Fruit fly (Drosophila melanogaster) whole organism, prepupa: ENCODE results near the gene CG12398.

Experiments used
- Blimp-1 ChIP-seq: fragments of 200-800 bp; sonication (Bioruptor generic); optimal IDR thresholded peaks from 3 replicates; lab custom pipeline; 2017; ENCODE audit warnings: missing biosample characterization, missing genetic modification characterization, mild to moderate bottlenecking, moderate library complexity, missing genetic modification reagents
- CG10631 ChIP-seq: fragments of 200-800 bp; sonication (Bioruptor generic); optimal IDR thresholded peaks from 2 replicates; lab custom pipeline; 2016; ENCODE audit warnings: missing biosample characterization, missing genetic modification characterization
- CG10669 ChIP-seq: fragments of 200-800 bp; sonication (Bioruptor generic); optimal IDR thresholded peaks from 3 replicates; lab custom pipeline; 2018; ENCODE audit warnings: missing biosample characterization, mild to moderate bottlenecking, missing genetic modification characterization, moderate library complexity
- CG11762 ChIP-seq: fragments of 200-800 bp; sonication (Bioruptor generic); optimal IDR thresholded peaks from 3 replicates; lab custom pipeline; 2016; ENCODE audit warnings: missing biosample characterization, missing genetic modification characterization; ENCODE audit not compliant: insufficient read depth
- CG11902 ChIP-seq: fragments of 200-800 bp; sonication (Bioruptor generic); optimal IDR thresholded peaks from 3 replicates; lab custom pipeline; 2016; ENCODE audit warnings: missing biosample characterization, missing genetic modification characterization
- CG15336 ChIP-seq: fragments of 200-800 bp; sonication (Bioruptor generic); IDR thresholded peaks from 2 replicates; pipeline ENCODE4 v1.3.6; 2022; ENCODE audit warnings: missing biosample characterization, missing genetic modification characterization
- CG1621 ChIP-seq: fragments of 200-800 bp; sonication (Bioruptor generic); optimal IDR thresholded peaks from 3 replicates; lab custom pipeline; 2018; ENCODE audit warnings: missing biosample characterization, mild to moderate bottlenecking, missing genetic modification characterization
- CG16779 ChIP-seq: fragments of 200-800 bp; sonication (Bioruptor generic); optimal IDR thresholded peaks from 3 replicates; lab custom pipeline; 2017; ENCODE audit warnings: missing biosample characterization, mild to moderate bottlenecking, missing genetic modification characterization
- CG31627 ChIP-seq: fragments of 200-800 bp; sonication (Bioruptor generic); optimal IDR thresholded peaks from 3 replicates; lab custom pipeline; 2016; ENCODE audit warnings: missing biosample characterization, missing genetic modification characterization
- CG32006 ChIP-seq: fragments of 200-800 bp; sonication (Bioruptor generic); optimal IDR thresholded peaks from 3 replicates; lab custom pipeline; 2017; ENCODE audit warnings: missing biosample characterization, mild to moderate bottlenecking, missing genetic modification characterization
- CG3919 ChIP-seq: fragments of 200-800 bp; sonication (Bioruptor generic); optimal IDR thresholded peaks from 3 replicates; lab custom pipeline; 2016; ENCODE audit warnings: missing biosample characterization, missing genetic modification characterization
- CG6276 ChIP-seq: fragments of 200-800 bp; sonication (Bioruptor generic); optimal IDR thresholded peaks from 2 replicates; lab custom pipeline; 2017; ENCODE audit warnings: missing biosample characterization, mild to moderate bottlenecking, missing genetic modification characterization
- CG6792 ChIP-seq: fragments of 200-800 bp; sonication (Bioruptor generic); optimal IDR thresholded peaks from 3 replicates; lab custom pipeline; 2016; ENCODE audit warnings: missing biosample characterization, missing genetic modification characterization
- CG6808 ChIP-seq: fragments of 200-800 bp; sonication (Bioruptor generic); optimal IDR thresholded peaks from 3 replicates; lab custom pipeline; 2017; ENCODE audit warnings: missing biosample characterization, missing genetic modification characterization, mild to moderate bottlenecking, moderate library complexity, missing genetic modification reagents
- CG7368 ChIP-seq: fragments of 200-800 bp; sonication (Bioruptor generic); optimal IDR thresholded peaks from 3 replicates; lab custom pipeline; 2016; ENCODE audit warnings: missing biosample characterization, missing genetic modification characterization
- CG8119 ChIP-seq: fragments of 200-800 bp; sonication (Bioruptor generic); IDR thresholded peaks from 3 replicates; pipeline ENCODE4 v1.3.6; 2022; ENCODE audit warnings: missing biosample characterization, missing genetic modification characterization
- CG9139 ChIP-seq: fragments of 200-800 bp; sonication (Bioruptor generic); optimal IDR thresholded peaks from 3 replicates; lab custom pipeline; 2017; ENCODE audit warnings: missing biosample characterization, mild to moderate bottlenecking, missing genetic modification characterization
- Eip75B ChIP-seq: fragments of 200-800 bp; sonication (Bioruptor generic); optimal IDR thresholded peaks from 3 replicates; lab custom pipeline; 2016; ENCODE audit warnings: missing biosample characterization, missing genetic modification characterization
- Eip78C ChIP-seq: fragments of 200-800 bp; sonication (Bioruptor generic); peaks from one replicate; lab custom pipeline; 2016; ENCODE audit warnings: missing biosample characterization, missing genetic modification characterization
- Ets96B ChIP-seq: fragments of 200-800 bp; optimal IDR thresholded peaks from 2 replicates; lab custom pipeline; 2019; ENCODE audit warnings: missing biosample characterization, mild to moderate bottlenecking, missing genetic modification characterization, moderate library complexity
- Gug ChIP-seq: fragments of 200-800 bp; sonication (Bioruptor generic); IDR thresholded peaks from 2 replicates; pipeline ENCODE4 v1.3.6; 2022; ENCODE audit warnings: missing biosample characterization, missing genetic modification characterization
- Hr38 ChIP-seq: sonication (Bioruptor generic); optimal IDR thresholded peaks from 2 replicates; lab custom pipeline; 2016; ENCODE audit warnings: missing biosample characterization, missing genetic modification characterization
- Hr39 ChIP-seq: fragments of 200-800 bp; sonication (Bioruptor generic); optimal IDR thresholded peaks from 2 replicates; lab custom pipeline; 2016; ENCODE audit warnings: missing biosample characterization, missing genetic modification characterization
- Hr4 ChIP-seq: fragments of 200-800 bp; sonication (Bioruptor generic); optimal IDR thresholded peaks from 3 replicates; lab custom pipeline; 2016; ENCODE audit warnings: missing biosample characterization, missing genetic modification characterization
- Lpt ChIP-seq: fragments of 200-800 bp; sonication (Bioruptor generic); optimal IDR thresholded peaks from 3 replicates; lab custom pipeline; 2016; ENCODE audit warnings: missing biosample characterization, missing genetic modification characterization
- Smox ChIP-seq: fragments of 200-800 bp; sonication (Bioruptor generic); optimal IDR thresholded peaks from 3 replicates; lab custom pipeline; 2016; ENCODE audit warnings: missing biosample characterization, missing genetic modification characterization
- Sox14 ChIP-seq: fragments of 200-800 bp; sonication (Bioruptor generic); optimal IDR thresholded peaks from 3 replicates; lab custom pipeline; 2016; ENCODE audit warnings: missing biosample characterization, missing genetic modification characterization
- achi ChIP-seq: fragments of 200-800 bp; sonication (Bioruptor generic); optimal IDR thresholded peaks from 3 replicates; lab custom pipeline; 2016; ENCODE audit warnings: missing biosample characterization, missing genetic modification characterization
- cyc ChIP-seq: fragments of 200-800 bp; sonication (Bioruptor generic); optimal IDR thresholded peaks from 3 replicates; lab custom pipeline; 2016; ENCODE audit warnings: missing biosample characterization, missing genetic modification characterization
- dac ChIP-seq: fragments of 200-800 bp; sonication (Bioruptor generic); optimal IDR thresholded peaks from 2 replicates; lab custom pipeline; 2017; ENCODE audit warnings: missing biosample characterization, mild to moderate bottlenecking, missing genetic modification characterization
- dsx ChIP-seq: fragments of 200-800 bp; optimal IDR thresholded peaks from 3 replicates; lab custom pipeline; 2019; ENCODE audit warnings: missing biosample characterization, mild to moderate bottlenecking, missing genetic modification characterization, moderate library complexity; ENCODE audit not compliant: poor library complexity, severe bottlenecking
- eg ChIP-seq: fragments of 200-800 bp; sonication (Bioruptor generic); IDR thresholded peaks from 3 replicates; pipeline ENCODE4 v1.3.6; 2022; ENCODE audit warnings: missing biosample characterization, missing genetic modification characterization
- esn ChIP-seq: fragments of 200-800 bp; sonication (Bioruptor generic); optimal IDR thresholded peaks from 2 replicates; lab custom pipeline; 2016; ENCODE audit warnings: missing biosample characterization, mild to moderate bottlenecking, missing genetic modification characterization, moderate library complexity
- fd59A ChIP-seq: fragments of 200-800 bp; sonication (Bioruptor generic); optimal IDR thresholded peaks from 2 replicates; lab custom pipeline; 2017; ENCODE audit warnings: missing biosample characterization, mild to moderate bottlenecking, missing genetic modification characterization, missing genetic modification reagents
- fd85E ChIP-seq: fragments of 200-800 bp; sonication (Bioruptor generic); optimal IDR thresholded peaks from 3 replicates; lab custom pipeline; 2016; ENCODE audit warnings: missing biosample characterization, missing genetic modification characterization
- fkh ChIP-seq: fragments of 200-800 bp; sonication (Bioruptor generic); optimal IDR thresholded peaks from 3 replicates; lab custom pipeline; 2017; ENCODE audit warnings: missing biosample characterization, mild to moderate bottlenecking, missing genetic modification characterization, moderate library complexity
- lz ChIP-seq: fragments of 200-800 bp; sonication (Bioruptor generic); optimal IDR thresholded peaks from 3 replicates; lab custom pipeline; 2016; ENCODE audit warnings: missing biosample characterization, missing genetic modification characterization
- net ChIP-seq: fragments of 200-800 bp; sonication (Bioruptor generic); optimal IDR thresholded peaks from 3 replicates; lab custom pipeline; 2016; ENCODE audit warnings: missing biosample characterization, missing genetic modification characterization
- pdm3 ChIP-seq: fragments of 200-800 bp; sonication (Bioruptor generic); optimal IDR thresholded peaks from 3 replicates; lab custom pipeline; 2016; ENCODE audit warnings: missing biosample characterization, missing genetic modification characterization
- ss ChIP-seq, 2 experiments: fragments of 200-800 bp; sonication (Bioruptor generic); optimal IDR thresholded peaks; 2 replicates in 1 of 2; 3 replicates in 1 of 2; lab custom pipeline; 2017 to 2018; ENCODE audit warnings: mild to moderate bottlenecking in 2 of 2, missing biosample characterization in 2 of 2, missing genetic modification characterization in 2 of 2, moderate library complexity in 1 of 2
- svp ChIP-seq: fragments of 200-800 bp; sonication (Bioruptor generic); peaks from one replicate; lab custom pipeline; 2016; ENCODE audit warnings: missing biosample characterization, missing genetic modification characterization
- vri ChIP-seq: fragments of 200-800 bp; sonication (Bioruptor generic); optimal IDR thresholded peaks from 3 replicates; lab custom pipeline; 2016; ENCODE audit warnings: missing biosample characterization, mild to moderate bottlenecking, missing genetic modification characterization

CG12398 gene

dm6 chrX:14922396-14923276 is 9.0 kb upstream of the CG12398 start (continued):
- TF ChIP-seq CG8119 (GFP tag; lab: Robert Waterston, UW) (peak; percentile 77), Hr38 (GFP tag; lab: Kevin White, UChicago) (no peak), CG15336 (GFP tag; lab: Robert Waterston, UW) (peak; percentile 60), Hr4 (GFP tag; lab: Kevin White, UChicago) (peak; percentile 42), CG6792 (GFP tag; lab: Kevin White, UChicago) (no peak), Blimp-1 (no peak), CG7368 (GFP tag; lab: Kevin White, UChicago) (no peak), Gug (GFP tag; lab: Robert Waterston, UW) (no peak), CG16779 (no peak), CG11902 (no peak), CG10669 (GFP tag; lab: Kevin White, UChicago) (peak; percentile 13), Ets96B (tag; lab: Kevin White, UChicago) (peak; percentile 42), ss (GFP tag; optimal IDR thresholded peaks at IDR 0.05; lab: Kevin White, UChicago) (peak in 1 of 2 experiments; percentile 28), CG1621 (tag; lab: Kevin White, UChicago) (no peak), eg (GFP tag; lab: Robert Waterston, UW) (peak; percentile 66), cyc (GFP tag; lab: Kevin White, UChicago) (no peak), fd59A (no peak), CG6276 (GFP tag; lab: Kevin White, UChicago) (peak; percentile 65), svp (peak; percentile 65), CG3919 (GFP tag; lab: Kevin White, UChicago) (peak; percentile 10), esn (GFP tag; lab: Kevin White, UChicago) (no peak), achi (GFP tag; lab: Kevin White, UChicago) (peak; percentile 38)
- TF ChIP-seq, all 60 proteins: peak for 31

dm6 chrX:14918750-14919247 is 5.2 kb upstream of the CG12398 start, which contains the start of gene Eo:
Eo (minus strand) TSS chrX:14918800.
- TF ChIP-seq vri = peak; percentile 52
- peak; percentile 20 for TF ChIP-seq Eip78C (GFP tag; lab: Kevin White, UChicago)
- no peak for TF ChIP-seq CG15336 (GFP tag; lab: Robert Waterston, UW)
- no peak for TF ChIP-seq CG1621 (tag; lab: Kevin White, UChicago)
- TF ChIP-seq fkh (GFP tag; lab: Kevin White, UChicago) = peak; percentile 57

dm6 chrX:14910464-14911349 is 2.9 kb downstream of the CG12398 start, which contains the start of gene CG14406:
CG14406 (minus strand) TSS chrX:14910845.
- TF ChIP-seq fd85E (no peak), Sox14 (GFP tag; lab: Kevin White, UChicago) (no peak), Hr38 (GFP tag; lab: Kevin White, UChicago) (no peak), lz (GFP tag; lab: Kevin White, UChicago) (no peak), esn (GFP tag; lab: Kevin White, UChicago) (peak; percentile 13), eg (GFP tag; lab: Robert Waterston, UW) (0 out of 3 replicates have a peak, but pooled peaks have one; percentile 35), CG15336 (GFP tag; lab: Robert Waterston, UW) (peak; percentile 69), pdm3 (GFP tag; lab: Kevin White, UChicago) (no peak), Gug (GFP tag; lab: Robert Waterston, UW) (0 out of 2 replicates have a peak, but pooled peaks have one; percentile 10), CG16779 (no peak), net (GFP tag; lab: Kevin White, UChicago) (no peak), CG6808 (GFP tag; lab: Kevin White, UChicago) (no peak), ss (GFP tag; optimal IDR thresholded peaks at IDR 0.05; lab: Kevin White, UChicago) (no peak), CG11762 (GFP tag; lab: Kevin White, UChicago) (no peak), Hr39 (no peak), CG9139 (GFP tag; lab: Kevin White, UChicago) (no peak), Smox (peak; percentile 28), CG31627 (GFP tag; lab: Kevin White, UChicago) (no peak), CG32006 (GFP tag; lab: Kevin White, UChicago) (peak; percentile 4), Eip75B (no peak), dac (GFP tag; lab: Kevin White, UChicago) (no peak), Lpt (GFP tag; lab: Kevin White, UChicago) (no peak), CG8119 (GFP tag; lab: Robert Waterston, UW) (no peak), dsx (GFP tag; lab: Kevin White, UChicago) (no peak), achi (GFP tag; lab: Kevin White, UChicago) (no peak), CG10631 (no peak)
